Fruit fly (Drosophila melanogaster): Measurements from ENCODE around the gene CG8028.

The CG8028 gene

DNA sequence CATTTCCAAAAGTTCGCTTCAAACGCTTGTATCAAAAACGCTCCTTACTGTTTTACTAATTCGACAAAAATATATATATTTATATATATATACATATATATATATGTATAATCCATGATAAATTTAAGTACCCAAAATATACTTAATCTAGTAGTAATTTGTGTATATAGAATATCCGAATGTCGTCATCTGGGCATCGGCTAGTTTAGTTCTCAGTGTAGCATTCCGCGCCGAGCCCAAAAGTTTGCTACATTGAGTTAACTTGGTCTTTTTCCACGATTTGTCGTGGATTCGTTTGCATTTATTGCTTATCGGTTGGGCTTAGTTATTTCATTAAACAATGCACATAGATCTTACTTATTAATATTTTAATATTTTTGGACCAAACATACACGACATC, 1.1 kb upstream of the CG8028 start (continued):
- peak; percentile 28 for TF ChIP-seq PHDP (tag; optimal IDR thresholded peaks at IDR 0.05)
- TF ChIP-seq NfI (GFP tag; optimal IDR thresholded peaks at IDR 0.05), result peak; percentile 25
- TF ChIP-seq CTCF (GFP tag; optimal IDR thresholded peaks at IDR 0.05), result peak; percentile 2
- TF ChIP-seq CG16779 (GFP tag; IDR thresholded peaks at IDR 0.05), result no peak
- peak; percentile 32 for TF ChIP-seq ATbp (GFP tag; optimal IDR thresholded peaks at IDR 0.05)
- TF ChIP-seq Xbp1 (GFP tag; optimal IDR thresholded peaks at IDR 0.05), result peak; percentile 35
- peak; percentile 22 for TF ChIP-seq CG3281 (GFP tag; optimal IDR thresholded peaks at IDR 0.05)
- peak; percentile 13; the same call in 1 of the 3 replicates for TF ChIP-seq dysf (GFP tag; IDR thresholded peaks at IDR 0.05)
- TF ChIP-seq CG2712 (tag; optimal IDR thresholded peaks at IDR 0.05), result peak; percentile 27
- TF ChIP-seq E2f1 (GFP tag; IDR thresholded peaks at IDR 0.05), result 0 out of 2 replicates have a peak, but pooled peaks have one; percentile 15
- TF ChIP-seq Tbp (GFP tag; optimal IDR thresholded peaks at IDR 0.05), result no peak
- TF ChIP-seq CG12155 (GFP tag; optimal IDR thresholded peaks at IDR 0.05), result peak; percentile 9
- TF ChIP-seq vvl (GFP tag; IDR thresholded peaks at IDR 0.05), result peak; percentile 59
- no peak for TF ChIP-seq CG10959 (GFP tag; IDR thresholded peaks at IDR 0.05)
- TF ChIP-seq dm (GFP tag; optimal IDR thresholded peaks at IDR 0.05), result no peak
- 0 out of 2 replicates have a peak, but pooled peaks have one; percentile 22 for TF ChIP-seq CG14014 (GFP tag; IDR thresholded peaks at IDR 0.05)
- no peak for TF ChIP-seq pros (GFP tag; optimal IDR thresholded peaks at IDR 0.05)
- TF ChIP-seq CG3847 (GFP tag; IDR thresholded peaks at IDR 0.05), result no peak
- peak; percentile 40 for TF ChIP-seq Oli (tag; optimal IDR thresholded peaks at IDR 0.05)
- TF ChIP-seq tgo (GFP tag; IDR thresholded peaks at IDR 0.05), result no peak; the same call in 2 of the 3 replicates
- peak; percentile 24 for TF ChIP-seq CG13775 (GFP tag; optimal IDR thresholded peaks at IDR 0.05)
- TF ChIP-seq Bteb2 (GFP tag; optimal IDR thresholded peaks at IDR 0.05), result no peak
- peak; percentile 5 for TF ChIP-seq CG12219 (GFP tag; optimal IDR thresholded peaks at IDR 0.05)
- no peak for TF ChIP-seq slou (GFP tag; optimal IDR thresholded peaks at IDR 0.05)
- peak; percentile 38; the same call in 1 of the 2 replicates for TF ChIP-seq CG31441 (GFP tag; IDR thresholded peaks at IDR 0.05)
- TF ChIP-seq ind (GFP tag; optimal IDR thresholded peaks at IDR 0.05), result peak; percentile 46
- TF ChIP-seq tin (GFP tag; optimal IDR thresholded peaks at IDR 0.05), result peak; percentile 3
- TF ChIP-seq sens-2 (GFP tag; IDR thresholded peaks at IDR 0.05), result no peak
- TF ChIP-seq Ets65A (GFP tag), result peak; percentile 66
- no peak for TF ChIP-seq dmrt99B (tag; optimal IDR thresholded peaks at IDR 0.05)
- no peak for TF ChIP-seq pita (GFP tag; optimal IDR thresholded peaks at IDR 0.05)
- TF ChIP-seq CG32532 (GFP tag; IDR thresholded peaks at IDR 0.05), result peak; percentile 63; the same call in 1 of the 2 replicates
- no peak for TF ChIP-seq insv (GFP tag; optimal IDR thresholded peaks at IDR 0.05)
- TF ChIP-seq Usf (GFP tag; optimal IDR thresholded peaks at IDR 0.05), result no peak
- peak; percentile 63; the same call in 1 of the 2 replicates for TF ChIP-seq CG14441 (GFP tag; IDR thresholded peaks at IDR 0.05)
- TF ChIP-seq CG11456 (GFP tag; IDR thresholded peaks at IDR 0.05), result no peak; the same call in 2 of the 3 replicates
- peak; percentile 58 for TF ChIP-seq slbo (GFP tag; IDR thresholded peaks at IDR 0.05)
- no peak for TF ChIP-seq CG10565 (GFP tag; optimal IDR thresholded peaks at IDR 0.05)
- peak; percentile 26 for TF ChIP-seq grau (tag; optimal IDR thresholded peaks at IDR 0.05)
- TF ChIP-seq CG31388 (GFP tag; optimal IDR thresholded peaks at IDR 0.05), result no peak
- peak; percentile 14 for TF ChIP-seq CoRest (tag; optimal IDR thresholded peaks at IDR 0.05)
- no peak for TF ChIP-seq CG10366 (GFP tag; IDR thresholded peaks at IDR 0.05)
- no peak for TF ChIP-seq ssp (GFP tag; IDR thresholded peaks at IDR 0.05)
- no peak for TF ChIP-seq fd3F (GFP tag; optimal IDR thresholded peaks at IDR 0.05)
- peak; percentile 31 for TF ChIP-seq phol (tag; optimal IDR thresholded peaks at IDR 0.05)
- TF ChIP-seq inv (GFP tag; IDR thresholded peaks at IDR 0.05; ENCODE audit: partially characterized antibody), result no peak
- TF ChIP-seq BtbVII (GFP tag; optimal IDR thresholded peaks at IDR 0.05), result peak; percentile 52
- peak; percentile 18 for TF ChIP-seq CG18262 (tag; optimal IDR thresholded peaks at IDR 0.05)
- 0 out of 2 replicates have a peak, but pooled peaks have one; percentile 12 for TF ChIP-seq sob (GFP tag; IDR thresholded peaks at IDR 0.05)
- peak; percentile 37 for TF ChIP-seq lab (GFP tag; optimal IDR thresholded peaks at IDR 0.05)
- TF ChIP-seq CG8290 (GFP tag; optimal IDR thresholded peaks at IDR 0.05), result no peak
- TF ChIP-seq CG8290 (tag; optimal IDR thresholded peaks at IDR 0.05), result peak in 1 of 2 experiments; percentile 59
- peak; percentile 44 for TF ChIP-seq CG2120 (GFP tag; optimal IDR thresholded peaks at IDR 0.05)
